Fruit fly (Drosophila melanogaster): ENCODE measurements around the gene Cpsf73.

dm6 chr3R:18639662-18640061 lies 23.7 kb downstream of the Cpsf73 start:
- TF ChIP-seq CG12605 (GFP tag; IDR thresholded peaks at IDR 0.05) (peak; percentile 27; the same call in 1 of the 2 replicates), fd96Ca (GFP tag; IDR thresholded peaks at IDR 0.05) (peak; percentile 42; the same call in 1 of the 3 replicates), rn (GFP tag; IDR thresholded peaks at IDR 0.05) (no peak), D1 (tag; optimal IDR thresholded peaks at IDR 0.05) (no peak), CG17806 (tag; optimal IDR thresholded peaks at IDR 0.05) (peak; percentile 9), CG15710 (tag; optimal IDR thresholded peaks at IDR 0.05) (no peak), EcR (GFP tag; optimal IDR thresholded peaks at IDR 0.05) (no peak), CG8159 (tag; optimal IDR thresholded peaks at IDR 0.05) (peak; percentile 30), Pif1A (GFP tag; optimal IDR thresholded peaks at IDR 0.05) (peak; percentile 30), CG9948 (tag; optimal IDR thresholded peaks at IDR 0.05) (no peak), Ets98B (GFP tag; IDR thresholded peaks at IDR 0.05) (peak; percentile 64), CG8301 (tag; optimal IDR thresholded peaks at IDR 0.05) (no peak), CG32121 (GFP tag; IDR thresholded peaks at IDR 0.05) (peak; percentile 59)
